Worm (Caenorhabditis elegans) whole organism, dauer: Measurements from ENCODE around the gene cup-4.

Source experiments
- unc-62 ChIP-seq: sonication (generic microtip); optimal IDR thresholded peaks from 2 replicates; lab custom pipeline; 2017; ENCODE audit warnings: missing biosample characterization, missing genetic modification reagents, missing genetic modification characterization

cup-4 gene

ce11 chrIII:7866189-7866588 is at the start of gene cup-4:
Gene cup-4 (plus strand): TSS chrIII:7866489.
- TF ChIP-seq unc-62 (GFP tag; lab: Kevin White, UChicago), result no peak

ce11 chrIII:7818965-7819364 is 47.3 kb upstream of the cup-4 start:
- no peak for TF ChIP-seq unc-62 (GFP tag; lab: Kevin White, UChicago)

ce11 chrIII:7819866-7820265 is 46.4 kb upstream of the cup-4 start:
- no peak for TF ChIP-seq unc-62 (GFP tag; lab: Kevin White, UChicago)

ce11 chrIII:7823285-7823684 is 43.0 kb upstream of the cup-4 start:
- no peak for TF ChIP-seq unc-62 (GFP tag; lab: Kevin White, UChicago)

ce11 chrIII:7824041-7824440 is 42.2 kb upstream of the cup-4 start:
- no peak for TF ChIP-seq unc-62 (GFP tag; lab: Kevin White, UChicago)

ce11 chrIII:7828576-7829461 is 37.5 kb upstream of the cup-4 start, which contains the start of the genes egl-45 and kcmf-1:
Gene egl-45 (minus strand): TSS chrIII:7828626.
Gene kcmf-1 (plus strand): TSS chrIII:7829411.
- no peak for TF ChIP-seq unc-62 (GFP tag; lab: Kevin White, UChicago)

- no peak for TF ChIP-seq unc-62 (GFP tag; lab: Kevin White, UChicago)
Measured at ce11 chrIII:7832473-7832872, 33.8 kb upstream of the cup-4 start.

- no peak for TF ChIP-seq unc-62 (GFP tag; lab: Kevin White, UChicago)
Measured at ce11 chrIII:7834848-7835247, 31.4 kb upstream of the cup-4 start.

ce11 chrIII:7835684-7836083 is 30.6 kb upstream of the cup-4 start:
- no peak for TF ChIP-seq unc-62 (GFP tag; lab: Kevin White, UChicago)

- TF ChIP-seq unc-62 (GFP tag; lab: Kevin White, UChicago), result no peak
Measured at ce11 chrIII:7837567-7837966, 28.7 kb upstream of the cup-4 start.

ce11 chrIII:7838907-7839642 is 27.2 kb upstream of the cup-4 start, which contains the start of gene ceh-23:
Gene ceh-23 (plus strand): TSS chrIII:7839592.
- TF ChIP-seq unc-62 (GFP tag; lab: Kevin White, UChicago), result no peak

ce11 chrIII:7843536-7843935 is 22.8 kb upstream of the cup-4 start, which contains the start of gene ZK652.8:
Gene ZK652.8 (minus strand): TSS chrIII:7843636.
- no peak for TF ChIP-seq unc-62 (GFP tag; lab: Kevin White, UChicago)

ce11 chrIII:7848173-7848572 is 18.1 kb upstream of the cup-4 start:
- TF ChIP-seq unc-62 (GFP tag; lab: Kevin White, UChicago), result no peak

- peak; percentile 38 for TF ChIP-seq unc-62 (GFP tag; lab: Kevin White, UChicago)
Measured at ce11 chrIII:7854494-7855184, 11.7 kb upstream of the cup-4 start, which contains the start of gene rpl-35. Gene rpl-35 (plus strand): TSS chrIII:7855134.

- no peak for TF ChIP-seq unc-62 (GFP tag; lab: Kevin White, UChicago)
Measured at ce11 chrIII:7855468-7855867, 10.8 kb upstream of the cup-4 start.
